Worm (Caenorhabditis elegans) whole organism, early embryonic: Measurements from ENCODE around the gene pqn-79.

ENCODE experiments used
- B0310.2 ChIP-seq: sonication (generic microtip); optimal IDR thresholded peaks from 2 replicates; lab custom pipeline; 2016; ENCODE audit warnings: mild to moderate bottlenecking, missing genetic modification characterization, missing compliant biosample characterization
- F13C5.2 ChIP-seq: sonication (generic microtip); optimal IDR thresholded peaks from 2 replicates; lab custom pipeline; 2017; ENCODE audit warnings: mild to moderate bottlenecking, missing genetic modification characterization, inconsistent platforms, missing compliant biosample characterization
- ama-1 ChIP-seq: fragments of 150-350 bp; optimal IDR thresholded peaks from 2 replicates; lab custom pipeline; 2014
- ceh-13 ChIP-seq: fragments of 200-800 bp; sonication (Bioruptor generic); optimal IDR thresholded peaks from 2 replicates; lab custom pipeline; 2018; ENCODE audit warnings: mild to moderate bottlenecking, missing genetic modification characterization, missing compliant biosample characterization
- ceh-36 ChIP-seq: sonication (generic microtip); optimal IDR thresholded peaks from 2 replicates; lab custom pipeline; 2016; ENCODE audit warnings: missing genetic modification characterization, inconsistent platforms, missing compliant biosample characterization
- ets-7 ChIP-seq: sonication (generic microtip); optimal IDR thresholded peaks from 2 replicates; lab custom pipeline; 2016; ENCODE audit warnings: missing genotype, missing genetic modification characterization, missing compliant biosample characterization
- flt-1 ChIP-seq: fragments of 200-800 bp; sonication (Bioruptor generic); IDR thresholded peaks from 2 replicates; pipeline ENCODE4 v1.3.6; 2022; ENCODE audit warnings: missing genetic modification characterization, missing compliant biosample characterization
- hmbx-1 ChIP-seq: sonication (generic microtip); optimal IDR thresholded peaks from 2 replicates; lab custom pipeline; 2016; ENCODE audit warnings: mild to moderate bottlenecking, missing genetic modification characterization, missing compliant biosample characterization
- hnd-1 ChIP-seq: sonication (generic microtip); optimal IDR thresholded peaks from 2 replicates; lab custom pipeline; 2016; ENCODE audit warnings: missing genetic modification characterization, missing compliant biosample characterization
- sea-1 ChIP-seq: fragments of 200-800 bp; sonication (Bioruptor generic); conservative IDR thresholded peaks from 2 replicates; pipeline ENCODE4 v1.3.6; 2022; ENCODE audit warnings: missing genetic modification characterization, missing compliant biosample characterization
- tbx-37 ChIP-seq: fragments of 200-800 bp; sonication (Bioruptor generic); conservative IDR thresholded peaks from 2 replicates; pipeline ENCODE4 v1.3.6; 2022; ENCODE audit warnings: missing genetic modification reagents, missing genetic modification characterization, missing compliant biosample characterization
- tra-4 ChIP-seq: sonication (generic microtip); optimal IDR thresholded peaks from 2 replicates; lab custom pipeline; 2017; ENCODE audit warnings: missing genetic modification characterization, missing compliant biosample characterization

DNA sequence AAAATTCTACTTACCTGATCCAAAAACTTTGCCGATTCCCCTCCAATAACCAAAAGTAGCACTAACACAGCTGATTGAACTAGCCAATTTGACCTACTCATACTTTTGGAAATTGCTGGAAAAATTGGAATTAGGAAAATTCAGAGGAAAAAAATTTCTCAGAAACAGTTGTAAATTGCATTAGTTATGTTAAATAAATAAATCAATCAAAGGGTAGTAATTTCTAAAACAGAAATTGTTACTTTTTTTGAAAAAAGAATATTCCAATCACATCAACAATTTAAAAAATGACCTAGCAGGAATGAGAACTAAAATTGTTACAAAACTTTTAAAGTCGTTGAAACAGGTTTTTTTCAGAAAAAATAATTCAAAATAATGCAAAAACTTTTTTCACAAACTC is 21.6 kb downstream of the pqn-79 start, which contains the start of gene Y105C5A.8:
- TF ChIP-seq ama-1 (lab: Kevin White, UChicago) = no peak
- TF ChIP-seq hmbx-1 (tag; lab: Kevin White, UChicago) = no peak
- no peak for TF ChIP-seq ceh-13 (GFP tag; lab: Kevin White, UChicago)
- no peak for TF ChIP-seq flt-1 (GFP tag; lab: Robert Waterston, UW)
- no peak for TF ChIP-seq ets-7 (tag; lab: Kevin White, UChicago)
- TF ChIP-seq F13C5.2 (tag; lab: Kevin White, UChicago) = no peak
- no peak for TF ChIP-seq sea-1 (GFP tag; lab: Robert Waterston, UW)
- TF ChIP-seq hnd-1 (tag; lab: Kevin White, UChicago) = no peak
- no peak for TF ChIP-seq B0310.2
- no peak for TF ChIP-seq tra-4 (tag; lab: Kevin White, UChicago)
- TF ChIP-seq tbx-37 (GFP tag; lab: Robert Waterston, UW) = no peak
- no peak for TF ChIP-seq ceh-36
